Fruit fly (Drosophila melanogaster) whole organism, embryonic: Measurements from ENCODE around the gene Nrx-IV.
A peak's percentile ranks its signal among the peaks of the same experiment; 100 is the strongest.

Experiments used
- ATbp ChIP-seq: fragments of 200-800 bp; sonication (Bioruptor generic); optimal IDR thresholded peaks from 2 replicates; lab custom pipeline; 2017; ENCODE audit warnings: missing biosample characterization, mild to moderate bottlenecking, missing genetic modification characterization, missing genetic modification reagents
- B-H1 ChIP-seq: fragments of 200-800 bp; sonication (Bioruptor generic); IDR thresholded peaks from 3 replicates; pipeline ENCODE4 v1.3.6; 2022; ENCODE audit warnings: missing biosample characterization, missing genetic modification characterization
- CG10321 ChIP-seq: fragments of 200-800 bp; sonication (Bioruptor generic); IDR thresholded peaks from 2 replicates; pipeline ENCODE4 v1.3.6; 2022; ENCODE audit warnings: missing biosample characterization, missing genetic modification characterization
- CG14667 ChIP-seq: fragments of 200-800 bp; sonication (Bioruptor generic); IDR thresholded peaks from 2 replicates; pipeline ENCODE4 v1.3.6; 2022; ENCODE audit warnings: missing biosample characterization, missing genetic modification characterization
- CG15601 ChIP-seq: fragments of 200-800 bp; sonication (Bioruptor generic); optimal IDR thresholded peaks from 3 replicates; lab custom pipeline; 2019; ENCODE audit warnings: missing biosample characterization, mild to moderate bottlenecking, missing genetic modification characterization, moderate library complexity
- CG17568 ChIP-seq: fragments of 200-800 bp; sonication (Bioruptor generic); optimal IDR thresholded peaks from 2 replicates; lab custom pipeline; 2018; ENCODE audit warnings: missing biosample characterization, mild to moderate bottlenecking, missing genetic modification characterization, moderate library complexity
- CG1792 ChIP-seq: fragments of 200-800 bp; sonication (Bioruptor generic); optimal IDR thresholded peaks from 2 replicates; lab custom pipeline; 2016; ENCODE audit warnings: missing biosample characterization, missing genetic modification characterization
- CG18619 ChIP-seq: fragments of 200-800 bp; sonication (Bioruptor generic); optimal IDR thresholded peaks from 3 replicates; lab custom pipeline; 2017; ENCODE audit warnings: missing biosample characterization, mild to moderate bottlenecking, missing genetic modification characterization
- CG18764 ChIP-seq: fragments of 200-800 bp; sonication (Bioruptor generic); optimal IDR thresholded peaks from 3 replicates; lab custom pipeline; 2016; ENCODE audit warnings: missing biosample characterization, missing genetic modification characterization
- CG2712 ChIP-seq: fragments of 200-800 bp; optimal IDR thresholded peaks from 3 replicates; lab custom pipeline; 2019; ENCODE audit warnings: missing biosample characterization, mild to moderate bottlenecking, missing genetic modification characterization, moderate library complexity
- CG30431 ChIP-seq: fragments of 200-800 bp; sonication (Bioruptor generic); optimal IDR thresholded peaks from 2 replicates; lab custom pipeline; 2017; ENCODE audit warnings: missing biosample characterization, missing genetic modification characterization
- CG32767 ChIP-seq: fragments of 200-800 bp; sonication (Bioruptor generic); IDR thresholded peaks from 2 replicates; pipeline ENCODE4 v1.3.6; 2022; ENCODE audit warnings: missing biosample characterization, missing genetic modification characterization
- CG32772 ChIP-seq: fragments of 200-800 bp; sonication (Bioruptor generic); IDR thresholded peaks from 2 replicates; pipeline ENCODE4 v1.3.6; 2022; ENCODE audit warnings: missing biosample characterization, missing genetic modification characterization
- CG3281 ChIP-seq: fragments of 200-800 bp; sonication (Bioruptor generic); optimal IDR thresholded peaks from 3 replicates; lab custom pipeline; 2017; ENCODE audit warnings: missing biosample characterization, mild to moderate bottlenecking, missing genetic modification characterization
- CG33557 ChIP-seq: fragments of 200-800 bp; sonication (Bioruptor generic); optimal IDR thresholded peaks from 2 replicates; lab custom pipeline; 2019; ENCODE audit warnings: missing biosample characterization, mild to moderate bottlenecking, missing genetic modification characterization, moderate library complexity
- CG6272 ChIP-seq: fragments of 200-800 bp; sonication (Bioruptor generic); IDR thresholded peaks from 2 replicates; pipeline ENCODE4 v1.3.6; 2022; ENCODE audit warnings: missing biosample characterization, missing genetic modification characterization
- CG7786 ChIP-seq: fragments of 200-800 bp; sonication (Bioruptor generic); optimal IDR thresholded peaks from 2 replicates; lab custom pipeline; 2016; ENCODE audit warnings: missing biosample characterization, missing genetic modification characterization
- CG7963 ChIP-seq: fragments of 200-800 bp; sonication (Bioruptor generic); IDR thresholded peaks from 3 replicates; pipeline ENCODE4 v1.3.6; 2022; ENCODE audit warnings: missing biosample characterization, missing genetic modification characterization; ENCODE audit not compliant: partially characterized antibody
- CG8765 ChIP-seq: fragments of 200-800 bp; sonication (Bioruptor generic); IDR thresholded peaks from 2 replicates; pipeline ENCODE4 v1.3.6; 2022; ENCODE audit warnings: missing biosample characterization, missing genetic modification characterization
- D19B ChIP-seq: fragments of 200-800 bp; sonication (Bioruptor generic); optimal IDR thresholded peaks from 2 replicates; lab custom pipeline; 2017; ENCODE audit warnings: missing biosample characterization, mild to moderate bottlenecking, missing genetic modification characterization
- HmgD ChIP-seq: fragments of 200-800 bp; sonication (Bioruptor generic); optimal IDR thresholded peaks from 3 replicates; lab custom pipeline; 2016; ENCODE audit warnings: missing biosample characterization, missing genetic modification characterization
- Hmr ChIP-seq: fragments of 200-800 bp; sonication (Bioruptor generic); optimal IDR thresholded peaks from 3 replicates; lab custom pipeline; 2017; ENCODE audit warnings: mild to moderate bottlenecking, missing biosample characterization, missing genetic modification reagents, missing genetic modification characterization
- MESR4 ChIP-seq: fragments of 200-800 bp; sonication (Bioruptor generic); optimal IDR thresholded peaks from 2 replicates; lab custom pipeline; 2018; ENCODE audit warnings: missing biosample characterization, mild to moderate bottlenecking, missing genetic modification characterization, moderate library complexity
- Max ChIP-seq: fragments of 200-800 bp; sonication (Bioruptor generic); optimal IDR thresholded peaks from 2 replicates; lab custom pipeline; 2016; ENCODE audit warnings: missing biosample characterization, mild to moderate bottlenecking, missing genetic modification characterization
- NC2β ChIP-seq: fragments of 200-800 bp; sonication (Bioruptor generic); optimal IDR thresholded peaks from 2 replicates; lab custom pipeline; 2016; ENCODE audit warnings: missing biosample characterization, missing genetic modification characterization
- Nf-YA ChIP-seq: fragments of 200-800 bp; sonication (Bioruptor generic); IDR thresholded peaks from 2 replicates; pipeline ENCODE4 v1.3.6; 2022; ENCODE audit warnings: missing biosample characterization, missing genetic modification characterization
- Rfx ChIP-seq: fragments of 200-800 bp; sonication (Bioruptor generic); IDR thresholded peaks from 2 replicates; pipeline ENCODE4 v1.3.6; 2022; ENCODE audit warnings: missing biosample characterization, missing genetic modification characterization
- Rx ChIP-seq: fragments of 200-800 bp; sonication (Bioruptor generic); IDR thresholded peaks from 2 replicates; pipeline ENCODE4 v1.3.6; 2022; ENCODE audit warnings: missing biosample characterization, missing genetic modification characterization
- Side ChIP-seq: fragments of 200-800 bp; sonication (Bioruptor generic); optimal IDR thresholded peaks from 2 replicates; lab custom pipeline; 2016; ENCODE audit warnings: missing biosample characterization, missing genetic modification characterization
- al ChIP-seq: fragments of 200-800 bp; sonication (Bioruptor generic); IDR thresholded peaks from 2 replicates; pipeline ENCODE4 v1.3.6; 2022; ENCODE audit warnings: missing biosample characterization, missing genetic modification characterization
- aop ChIP-seq: fragments of 200-800 bp; sonication (Bioruptor generic); IDR thresholded peaks from 2 replicates; pipeline ENCODE4 v1.3.6; 2022; ENCODE audit warnings: missing biosample characterization, missing genetic modification characterization
- cg ChIP-seq: fragments of 200-800 bp; sonication (Bioruptor generic); optimal IDR thresholded peaks from 3 replicates; lab custom pipeline; 2019; ENCODE audit warnings: missing biosample characterization, mild to moderate bottlenecking, missing genetic modification characterization, moderate library complexity
- chinmo ChIP-seq: fragments of 200-800 bp; sonication (Bioruptor generic); IDR thresholded peaks from 4 replicates; pipeline ENCODE4 v1.3.6; 2022; ENCODE audit warnings: missing biosample characterization, missing genetic modification characterization; ENCODE audit not compliant: partially characterized antibody
- corto ChIP-seq: fragments of 200-800 bp; sonication (Bioruptor generic); optimal IDR thresholded peaks from 2 replicates; lab custom pipeline; 2016; ENCODE audit warnings: missing biosample characterization, mild to moderate bottlenecking, missing genetic modification characterization, moderate library complexity
- gcm2 ChIP-seq: fragments of 200-800 bp; sonication (Bioruptor generic); optimal IDR thresholded peaks from 2 replicates; lab custom pipeline; 2016; ENCODE audit warnings: missing biosample characterization, missing genetic modification characterization
- gsb ChIP-seq: fragments of 200-800 bp; sonication (Bioruptor generic); IDR thresholded peaks from 2 replicates; pipeline ENCODE4 v1.3.6; 2022; ENCODE audit warnings: missing biosample characterization, missing genetic modification characterization
- gsb-n ChIP-seq: fragments of 200-800 bp; sonication (Bioruptor generic); optimal IDR thresholded peaks from 3 replicates; lab custom pipeline; 2018; ENCODE audit warnings: missing biosample characterization, mild to moderate bottlenecking, missing genetic modification characterization
- insv ChIP-seq, 2 experiments: fragments of 200-800 bp; sonication (Bioruptor generic); optimal IDR thresholded peaks; 3 replicates each; lab custom pipeline; 2016 to 2018; ENCODE audit warnings: missing biosample characterization in 2 of 2, missing genetic modification characterization in 2 of 2
- lbe ChIP-seq: fragments of 200-800 bp; sonication (Bioruptor generic); optimal IDR thresholded peaks from 2 replicates; lab custom pipeline; 2016; ENCODE audit warnings: missing biosample characterization, mild to moderate bottlenecking, missing genetic modification characterization
- mam ChIP-seq: fragments of 200-800 bp; sonication (Bioruptor generic); optimal IDR thresholded peaks from 3 replicates; lab custom pipeline; 2016; ENCODE audit warnings: missing biosample characterization, missing genetic modification characterization
- pnt ChIP-seq: fragments of 200-800 bp; sonication (Bioruptor generic); optimal IDR thresholded peaks from 3 replicates; lab custom pipeline; 2016; ENCODE audit warnings: missing biosample characterization, missing genetic modification characterization
- prd ChIP-seq, 3 experiments: fragments of >200 bp in 2 of 3; fragments of 200-800 bp in 1 of 3; sonication (Bioruptor generic) in 1 of 3; optimal IDR thresholded peaks in 2 of 3; IDR thresholded peaks in 1 of 3; 2 replicates in 2 of 3; 3 replicates in 1 of 3; pipeline versions ENCODE4 v1.3.6 to Lab custom; 2017 to 2022; ENCODE audit warnings: missing biosample characterization in 1 of 3, missing genetic modification characterization in 1 of 3
- psq ChIP-seq: fragments of 200-800 bp; sonication (Bioruptor generic); optimal IDR thresholded peaks from 2 replicates; lab custom pipeline; 2017; ENCODE audit warnings: missing biosample characterization, missing genetic modification characterization
- sim ChIP-seq: fragments of 200-800 bp; sonication (Bioruptor generic); IDR thresholded peaks from 2 replicates; pipeline ENCODE4 v1.3.6; 2022; ENCODE audit warnings: missing biosample characterization, missing genetic modification characterization
- sob ChIP-seq: fragments of 200-800 bp; sonication (Bioruptor generic); IDR thresholded peaks from 2 replicates; pipeline ENCODE4 v1.3.6; 2022; ENCODE audit warnings: missing biosample characterization, missing genetic modification characterization
- ssp ChIP-seq: fragments of 200-800 bp; sonication (Bioruptor generic); IDR thresholded peaks from 2 replicates; pipeline ENCODE4 v1.3.6; 2022; ENCODE audit warnings: missing biosample characterization, missing genetic modification characterization
- tin ChIP-seq: fragments of 200-800 bp; sonication (Bioruptor generic); optimal IDR thresholded peaks from 3 replicates; lab custom pipeline; 2016; ENCODE audit warnings: missing biosample characterization, missing genetic modification characterization
- unc-4 ChIP-seq: fragments of 200-800 bp; sonication (Bioruptor generic); IDR thresholded peaks from 2 replicates; pipeline ENCODE4 v1.3.6; 2022; ENCODE audit warnings: missing biosample characterization, missing genetic modification characterization; ENCODE audit not compliant: partially characterized antibody
- vnd ChIP-seq: fragments of 200-800 bp; sonication (Bioruptor generic); IDR thresholded peaks from 3 replicates; pipeline ENCODE4 v1.3.6; 2022; ENCODE audit warnings: missing biosample characterization, missing genetic modification characterization; ENCODE audit not compliant: partially characterized antibody
- wdn ChIP-seq: fragments of 200-800 bp; sonication (Bioruptor generic); IDR thresholded peaks from 2 replicates; pipeline ENCODE4 v1.3.6; 2022; ENCODE audit warnings: missing biosample characterization, missing genetic modification characterization
- wor ChIP-seq: fragments of 200-800 bp; sonication (Bioruptor generic); IDR thresholded peaks from 2 replicates; pipeline ENCODE4 v1.3.6; 2022; ENCODE audit warnings: missing biosample characterization, missing genetic modification characterization

The Nrx-IV gene

dm6 chr3L:12139232-12139698 is 7.1 kb upstream of the Nrx-IV start:
- TF ChIP-seq CG3281 (GFP tag; lab: Kevin White, UChicago) (peak; percentile 47), Rx (GFP tag; lab: Robert Waterston, UW) (no peak), CG15601 (peak; percentile 15), CG32767 (GFP tag; lab: Robert Waterston, UW) (no peak; the same call in 1 of the 2 replicates), tin (GFP tag; lab: Kevin White, UChicago) (peak; percentile 45), prd (optimal IDR thresholded peaks at IDR 0.05; lab: Kevin White, UChicago) (no peak), prd (GFP tag; IDR thresholded peaks at IDR 0.05; lab: Robert Waterston, UW) (peak; percentile 56), CG10321 (GFP tag; lab: Robert Waterston, UW) (no peak), sim (no peak), gsb (GFP tag; lab: Robert Waterston, UW) (no peak), mam (GFP tag; lab: Kevin White, UChicago) (peak; percentile 61), Rfx (peak; percentile 55), unc-4 (no peak), pnt (peak; percentile 53), sob (GFP tag; lab: Robert Waterston, UW) (no peak; the same call in 1 of the 2 replicates), CG7963 (GFP tag; lab: Robert Waterston, UW) (no peak), B-H1 (GFP tag; lab: Robert Waterston, UW) (no peak), gsb-n (no peak), CG32772 (GFP tag; lab: Robert Waterston, UW) (no peak), CG14667 (GFP tag; lab: Robert Waterston, UW) (no peak), CG18619 (GFP tag; lab: Kevin White, UChicago) (peak; percentile 46), CG6272 (GFP tag; lab: Robert Waterston, UW) (0 out of 2 replicates have a peak, but pooled peaks have one; percentile 36), CG33557 (GFP tag; lab: Kevin White, UChicago) (peak; percentile 2), HmgD (GFP tag; lab: Kevin White, UChicago) (no peak), wor (GFP tag; lab: Robert Waterston, UW) (no peak), insv (GFP tag; optimal IDR thresholded peaks at IDR 0.05; lab: Kevin White, UChicago) (no peak), NC2β (GFP tag; lab: Kevin White, UChicago) (no peak), CG8765 (no peak), Max (GFP tag; lab: Kevin White, UChicago) (no peak), vnd (GFP tag; lab: Robert Waterston, UW) (no peak), ATbp (GFP tag; lab: Kevin White, UChicago) (peak; percentile 49), gcm2 (peak; percentile 21), CG1792 (GFP tag; lab: Kevin White, UChicago) (no peak), al (GFP tag; lab: Robert Waterston, UW) (0 out of 2 replicates have a peak, but pooled peaks have one; percentile 11), wdn (GFP tag; lab: Robert Waterston, UW) (no peak), Nf-YA (GFP tag; lab: Robert Waterston, UW) (no peak), cg (GFP tag; lab: Kevin White, UChicago) (no peak), CG18764 (no peak), CG7786 (no peak), Side (peak; percentile 49), aop (GFP tag; lab: Robert Waterston, UW) (no peak), Hmr (GFP tag; lab: Kevin White, UChicago) (peak; percentile 61), lbe (GFP tag; lab: Kevin White, UChicago) (peak; percentile 10), corto (GFP tag; lab: Kevin White, UChicago) (no peak), chinmo (0 out of 4 replicates have a peak, but pooled peaks have one; percentile 76), CG17568 (GFP tag; lab: Kevin White, UChicago) (no peak), D19B (GFP tag; lab: Kevin White, UChicago) (peak; percentile 39), ssp (GFP tag; lab: Robert Waterston, UW) (peak; percentile 45; the same call in 1 of the 2 replicates), CG2712 (tag; lab: Kevin White, UChicago) (peak; percentile 55), MESR4 (GFP tag; lab: Kevin White, UChicago) (no peak), CG30431 (GFP tag; lab: Kevin White, UChicago) (no peak), psq (GFP tag; lab: Kevin White, UChicago) (no peak)
